Fruit fly (Drosophila melanogaster) Kc167 (cell line): ENCODE data around the gene CG31371.

Experiments used
- Myc ChIP-seq: fragments of >200 bp; optimal IDR thresholded peaks from 2 replicates; lab custom pipeline; 2017; ENCODE audit warnings: missing external identifiers
- Sin3A ChIP-seq: fragments of >200 bp; optimal IDR thresholded peaks from 2 replicates; lab custom pipeline; 2018; ENCODE audit warnings: missing external identifiers
- insv ChIP-seq: fragments of >200 bp; optimal IDR thresholded peaks from 3 replicates; lab custom pipeline; 2018; ENCODE audit warnings: missing external identifiers
- ttk ChIP-seq: sonication (Bioruptor generic); optimal IDR thresholded peaks from 2 replicates; lab custom pipeline; 2017; ENCODE audit warnings: missing external identifiers

DNA sequence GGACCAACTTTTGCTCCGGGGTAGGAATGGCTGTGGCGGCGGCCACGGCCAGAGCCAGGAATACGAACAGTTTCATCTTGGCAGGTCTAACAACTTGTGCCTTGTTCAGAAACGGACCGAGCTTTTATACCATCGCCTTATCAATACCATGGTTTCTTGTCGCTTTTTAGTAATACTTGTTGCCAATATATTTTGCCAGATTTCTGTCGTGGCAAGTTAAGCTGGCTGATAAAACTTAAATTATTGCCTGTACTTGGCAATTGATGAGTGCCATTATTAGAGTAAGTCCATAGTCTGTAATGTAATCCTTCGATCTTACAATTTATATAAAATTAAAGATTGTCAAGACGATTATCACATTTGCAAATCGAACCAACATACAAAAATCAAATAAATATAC lies 15.5 kb downstream of the CG31371 start, which contains the start of gene Jon99Fii:
- no peak for TF ChIP-seq insv (lab: Kevin White, UChicago)
- TF ChIP-seq Sin3A (lab: Kevin White, UChicago), result no peak
- no peak for TF ChIP-seq ttk (lab: Kevin White, UChicago)
- no peak for TF ChIP-seq Myc (lab: Kevin White, UChicago)
